In genomic region chrV:15434647-15435046, ce11 we compare ENCODE assay signal across 4 worm cellular contexts.
TF ChIP-seq lines count a peak whose summit lies in the region.

No protein-coding gene starts in this region.

TF ChIP-seq in whole organism, L1 larva, 84 proteins besides CTCF, POLR2A, EP300 and RAD21:
- no peak for TF ChIP-seq lin-35 (GFP tag; optimal IDR thresholded peaks at IDR 0.05; lab: Kevin White, UChicago)
- peak; percentile 36 for TF ChIP-seq elt-2 (tag; optimal IDR thresholded peaks at IDR 0.05; lab: Kevin White, UChicago)
TF ChIP-seq in whole organism, L1 larva: peak in this region for 1.

TF ChIP-seq in whole organism, L2 larva, 48 proteins besides CTCF, POLR2A, EP300 and RAD21:
- TF ChIP-seq fos-1 (tag; optimal IDR thresholded peaks at IDR 0.05; lab: Kevin White, UChicago) (peak; percentile 68), nhr-23 (tag; optimal IDR thresholded peaks at IDR 0.05; lab: Kevin White, UChicago) (no peak)

TF ChIP-seq in whole organism, L3 larva, 47 proteins besides CTCF, POLR2A, EP300 and RAD21:
- peak; percentile 37 for TF ChIP-seq elt-2 (tag; optimal IDR thresholded peaks at IDR 0.05; lab: Kevin White, UChicago)
- no peak for TF ChIP-seq unc-39 (tag; optimal IDR thresholded peaks at IDR 0.05; lab: Kevin White, UChicago)
- no peak for TF ChIP-seq egl-5 (tag; optimal IDR thresholded peaks at IDR 0.05; lab: Kevin White, UChicago)
- peak; percentile 62 for TF ChIP-seq pqm-1 (tag; optimal IDR thresholded peaks at IDR 0.05; lab: Kevin White, UChicago)
- peak; percentile 39 for TF ChIP-seq pha-4 (tag; optimal IDR thresholded peaks at IDR 0.05; lab: Kevin White, UChicago)
- no peak for TF ChIP-seq fos-1 (tag; optimal IDR thresholded peaks at IDR 0.05; lab: Kevin White, UChicago)

TF ChIP-seq in whole organism, L4 larva, 104 proteins besides CTCF, POLR2A, EP300 and RAD21:
- TF ChIP-seq Y48G9A.11 (GFP tag; IDR thresholded peaks at IDR 0.05; lab: Robert Waterston, UW) = no peak
- TF ChIP-seq nhr-41 (GFP tag; IDR thresholded peaks at IDR 0.05; lab: Robert Waterston, UW) = no peak
- TF ChIP-seq F10B5.3 (tag; optimal IDR thresholded peaks at IDR 0.05; lab: Kevin White, UChicago) = no peak
- TF ChIP-seq pqm-1 (tag; optimal IDR thresholded peaks at IDR 0.05; lab: Kevin White, UChicago) = peak; percentile 57
- TF ChIP-seq daf-16 (GFP tag; optimal IDR thresholded peaks at IDR 0.05; lab: Kevin White, UChicago) = no peak
- TF ChIP-seq daf-16 (tag; optimal IDR thresholded peaks at IDR 0.05; lab: Kevin White, UChicago) = peak; percentile 53
- no peak for TF ChIP-seq zfp-2 (tag; optimal IDR thresholded peaks at IDR 0.05; lab: Kevin White, UChicago)
- no peak for TF ChIP-seq dpl-1 (GFP tag; optimal IDR thresholded peaks at IDR 0.05; lab: Kevin White, UChicago)
- TF ChIP-seq lin-13 (GFP tag; optimal IDR thresholded peaks at IDR 0.05; lab: Kevin White, UChicago) = no peak
- TF ChIP-seq aha-1 (tag; lab: Kevin White, UChicago) = no peak
- TF ChIP-seq attf-4 (tag; optimal IDR thresholded peaks at IDR 0.05; lab: Kevin White, UChicago) = no peak
- no peak for TF ChIP-seq ceh-82 (tag; optimal IDR thresholded peaks at IDR 0.05; lab: Kevin White, UChicago)

Comparison
In these comparisons a context has a peak if more than half of its experiments do, and no peak if none do; other contexts are left out.
1. Of the 29 proteins assayed by ChIP-seq in both whole organism, L4 larva and whole organism, L1 larva: peak only in whole organism, L4 larva: pqm-1; only in whole organism, L1 larva: none; in both: none; in neither: 28.